Worm (Caenorhabditis elegans): ENCODE data around the gene nhr-236.

DNA sequence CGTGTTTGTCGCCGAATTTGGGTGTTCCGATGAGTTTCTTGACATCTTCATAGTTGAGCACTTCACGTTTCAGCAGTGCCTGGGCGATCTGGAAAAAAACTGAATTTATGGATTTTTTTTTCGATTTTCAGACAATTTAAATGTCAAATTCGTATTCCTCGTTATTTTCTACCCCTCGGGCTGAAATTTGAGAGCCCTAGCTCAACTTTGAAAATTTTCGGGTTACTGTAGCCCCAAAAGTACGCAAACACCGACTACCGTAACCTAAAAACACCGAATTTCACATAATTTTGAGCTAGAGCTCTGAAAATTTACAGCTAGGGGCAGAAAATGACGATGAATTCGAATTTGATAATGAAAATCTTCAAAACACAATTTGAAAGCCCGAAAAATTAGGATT is 4.6 kb upstream of the nhr-236 start:
- TF ChIP-seq drap-1 (GFP tag; optimal IDR thresholded peaks at IDR 0.05) (no peak), pha-4 (tag; optimal IDR thresholded peaks at IDR 0.05) (no peak), unc-120 (tag; optimal IDR thresholded peaks at IDR 0.05; ENCODE audit: poor library complexity, severe bottlenecking) (no peak), nhr-12 (tag; optimal IDR thresholded peaks at IDR 0.05) (no peak), nhr-28 (tag; optimal IDR thresholded peaks at IDR 0.05) (no peak), blmp-1 (tag; optimal IDR thresholded peaks at IDR 0.05) (no peak), unc-39 (tag; optimal IDR thresholded peaks at IDR 0.05) (no peak), ces-1 (GFP tag; optimal IDR thresholded peaks at IDR 0.05) (no peak), ceh-39 (tag; optimal IDR thresholded peaks at IDR 0.05) (no peak), ztf-11 (tag; optimal IDR thresholded peaks at IDR 0.05) (no peak), hlh-1 (tag; optimal IDR thresholded peaks at IDR 0.05) (no peak)
